Worm (Caenorhabditis elegans) whole organism, L2 larva: ENCODE measurements around the gene srv-9.

ENCODE experiments used
- ZK546.5 ChIP-seq: sonication (generic microtip); optimal IDR thresholded peaks from 2 replicates; lab custom pipeline; 2017; ENCODE audit warnings: missing biosample characterization, missing genetic modification characterization
- aly-2 ChIP-seq: fragments of 150-350 bp; optimal IDR thresholded peaks from 2 replicates; lab custom pipeline; 2014; ENCODE audit warnings: missing biosample characterization, missing genetic modification characterization
- dmd-4 ChIP-seq: sonication (generic microtip); optimal IDR thresholded peaks from 2 replicates; lab custom pipeline; 2017; ENCODE audit warnings: missing biosample characterization, missing genetic modification characterization
- elt-3 ChIP-seq: sonication (generic microtip); optimal IDR thresholded peaks from 2 replicates; lab custom pipeline; 2017; ENCODE audit warnings: missing biosample characterization, missing genetic modification characterization
- lsy-2 ChIP-seq, 2 experiments: fragments of 150-350 bp in 1 of 2; sonication (generic microtip) in 1 of 2; optimal IDR thresholded peaks; 2 replicates each; lab custom pipeline; 2014 to 2017; ENCODE audit warnings: missing biosample characterization in 2 of 2, missing genetic modification characterization in 2 of 2
- mdl-1 ChIP-seq, 2 experiments: fragments of 150-350 bp in 1 of 2; sonication (generic microtip) in 1 of 2; optimal IDR thresholded peaks; 2 replicates each; lab custom pipeline; 2017; ENCODE audit warnings: missing biosample characterization in 2 of 2, missing genetic modification characterization in 2 of 2
- nhr-10 ChIP-seq: sonication (generic microtip); optimal IDR thresholded peaks from 2 replicates; lab custom pipeline; 2017; ENCODE audit warnings: missing biosample characterization, missing genetic modification characterization
- nhr-23 ChIP-seq: fragments of 150-350 bp; optimal IDR thresholded peaks from 2 replicates; lab custom pipeline; 2014; ENCODE audit warnings: missing biosample characterization, missing genetic modification reagents, missing genetic modification characterization
- nhr-6 ChIP-seq: fragments of 150-350 bp; optimal IDR thresholded peaks from 2 replicates; lab custom pipeline; 2014; ENCODE audit warnings: missing biosample characterization, missing genetic modification characterization
- sem-4 ChIP-seq: fragments of 150-350 bp; optimal IDR thresholded peaks from 2 replicates; lab custom pipeline; 2014; ENCODE audit warnings: missing biosample characterization, missing genetic modification reagents, missing genetic modification characterization
- snpc-4 ChIP-seq: fragments of 150-350 bp; optimal IDR thresholded peaks from 2 replicates; lab custom pipeline; 2014; ENCODE audit warnings: missing biosample characterization, missing genetic modification characterization

ce11 chrV:13445229-13445949 lies 22.4 kb upstream of the srv-9 start, which contains the start of gene Y2H9A.4:
- TF ChIP-seq elt-3 (tag; lab: Kevin White, UChicago) (no peak), snpc-4 (tag; lab: Kevin White, UChicago) (no peak), lsy-2 (tag; optimal IDR thresholded peaks at IDR 0.05; lab: Kevin White, UChicago) (no peak), mdl-1 (tag; optimal IDR thresholded peaks at IDR 0.05; lab: Kevin White, UChicago) (no peak), aly-2 (no peak), ZK546.5 (tag; lab: Kevin White, UChicago) (no peak), dmd-4 (tag; lab: Kevin White, UChicago) (no peak), nhr-23 (tag; lab: Kevin White, UChicago) (no peak), nhr-6 (no peak), nhr-10 (tag; lab: Kevin White, UChicago) (no peak), sem-4 (tag; lab: Kevin White, UChicago) (no peak)
